Worm (Caenorhabditis elegans) whole organism, late embryonic: ENCODE data around the gene R05D8.7.

Experiments
- ama-1 ChIP-seq: fragments of 150-350 bp; optimal IDR thresholded peaks from 2 replicates; lab custom pipeline; 2014
- ceh-9 ChIP-seq: sonication (generic microtip); optimal IDR thresholded peaks from 2 replicates; lab custom pipeline; 2016; ENCODE audit warnings: mild to moderate bottlenecking, missing genetic modification characterization, inconsistent platforms, missing compliant biosample characterization
- elt-2 ChIP-seq: sonication (generic microtip); optimal IDR thresholded peaks from 2 replicates; lab custom pipeline; 2016; ENCODE audit warnings: missing genetic modification reagents, missing genetic modification characterization, missing compliant biosample characterization

DNA sequence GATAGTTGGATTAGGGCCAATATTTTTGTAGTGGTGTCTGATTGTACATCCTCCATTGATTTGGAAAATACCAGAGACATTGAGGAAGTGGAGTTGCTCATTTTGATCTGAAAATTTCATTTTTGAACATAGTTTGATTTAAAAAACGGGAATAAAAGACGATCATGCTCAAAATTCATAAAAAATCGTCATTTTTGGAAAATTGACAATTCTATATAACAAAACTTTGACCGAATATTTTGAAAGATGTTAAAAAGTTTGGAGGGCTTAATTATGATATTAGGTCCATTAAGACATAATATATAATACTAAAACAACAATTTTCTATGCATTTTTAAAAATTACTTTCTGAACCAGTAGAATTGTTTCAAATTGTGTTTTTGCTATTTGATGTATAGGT, 3.6 kb downstream of the R05D8.7 start, which contains the start of gene srg-58:
- TF ChIP-seq elt-2 (tag; lab: Kevin White, UChicago) = no peak
- no peak for TF ChIP-seq ama-1 (lab: Kevin White, UChicago)
- no peak for TF ChIP-seq ceh-9 (tag; lab: Kevin White, UChicago)
